Fruit fly (Drosophila melanogaster) S2 (cell line): ENCODE measurements around the gene CG14298.

Experiments
- CG8478 ChIP-seq: fragments of >200 bp; optimal IDR thresholded peaks from 2 replicates; lab custom pipeline; 2018
- CTCF ChIP-seq, 2 experiments: fragments of >200 bp; optimal IDR thresholded peaks; 2 replicates each; lab custom pipeline; 2018

- TF ChIP-seq CG8478 (lab: Kevin White, UChicago): no peak
- TF ChIP-seq CTCF (optimal IDR thresholded peaks at IDR 0.05; lab: Kevin White, UChicago): no peak
Measured at dm6 chr3R:18918872-18919339, 43.6 kb downstream of the CG14298 start.
